Worm (Caenorhabditis elegans) whole organism, mixed stage, embryonic: ENCODE measurements around the gene srh-247.

Experiments used
- drap-1 ChIP-seq: fragments of 200-800 bp; sonication (Bioruptor generic); optimal IDR thresholded peaks from 3 replicates; lab custom pipeline; 2018; ENCODE audit warnings: mild to moderate bottlenecking, missing genetic modification characterization, missing compliant biosample characterization
- elt-1 ChIP-seq: sonication (generic microtip); optimal IDR thresholded peaks from 2 replicates; lab custom pipeline; 2017; ENCODE audit warnings: missing genetic modification characterization, mild to moderate bottlenecking, missing compliant biosample characterization, antibody characterized with exemption, moderate library complexity, borderline replicate concordance; ENCODE audit not compliant: insufficient read depth
- elt-3 ChIP-seq: fragments of 150-350 bp; optimal IDR thresholded peaks from 2 replicates; lab custom pipeline; 2014; ENCODE audit warnings: missing biosample characterization, missing genetic modification characterization
- ham-2 ChIP-seq: fragments of 200-800 bp; sonication (Bioruptor generic); optimal IDR thresholded peaks from 2 replicates; lab custom pipeline; 2018; ENCODE audit warnings: mild to moderate bottlenecking, missing genetic modification characterization, missing compliant biosample characterization
- lsy-2 ChIP-seq: fragments of 150-350 bp; optimal IDR thresholded peaks from 2 replicates; lab custom pipeline; 2014; ENCODE audit warnings: missing biosample characterization, missing genetic modification characterization
- mls-2 ChIP-seq: sonication (generic microtip); optimal IDR thresholded peaks from 2 replicates; lab custom pipeline; 2016; ENCODE audit warnings: mild to moderate bottlenecking, missing genetic modification characterization, moderate library complexity, missing compliant biosample characterization
- nhr-12 ChIP-seq: fragments of 150-350 bp; optimal IDR thresholded peaks from 2 replicates; lab custom pipeline; 2014; ENCODE audit warnings: missing biosample characterization, missing genetic modification characterization
- nhr-2 ChIP-seq: fragments of 150-350 bp; optimal IDR thresholded peaks from 2 replicates; lab custom pipeline; 2014; ENCODE audit warnings: missing biosample characterization, missing genetic modification characterization
- nhr-28 ChIP-seq: fragments of 150-350 bp; optimal IDR thresholded peaks from 2 replicates; lab custom pipeline; 2014; ENCODE audit warnings: missing biosample characterization, missing genetic modification characterization
- nhr-76 ChIP-seq: sonication (generic microtip); optimal IDR thresholded peaks from 2 replicates; lab custom pipeline; 2017; ENCODE audit warnings: missing biosample characterization, missing genetic modification characterization
- pha-4 ChIP-seq: fragments of 150-350 bp; optimal IDR thresholded peaks from 2 replicates; lab custom pipeline; 2018; ENCODE audit warnings: missing biosample characterization, missing genetic modification reagents, missing genetic modification characterization
- sptf-1 ChIP-seq: sonication (generic microtip); optimal IDR thresholded peaks from 2 replicates; lab custom pipeline; 2017; ENCODE audit warnings: mild to moderate bottlenecking, missing genetic modification characterization, moderate library complexity, missing compliant biosample characterization
- unc-39 ChIP-seq: fragments of 150-350 bp; optimal IDR thresholded peaks from 2 replicates; lab custom pipeline; 2014; ENCODE audit warnings: missing biosample characterization, missing genetic modification characterization
- ztf-11 ChIP-seq: fragments of 150-350 bp; optimal IDR thresholded peaks from 2 replicates; lab custom pipeline; 2014; ENCODE audit warnings: missing biosample characterization, missing genetic modification characterization

- TF ChIP-seq pha-4 (tag; lab: Kevin White, UChicago) = no peak
- no peak for TF ChIP-seq lsy-2 (tag; lab: Kevin White, UChicago)
- TF ChIP-seq elt-3 (tag; lab: Kevin White, UChicago) = no peak
- no peak for TF ChIP-seq drap-1 (GFP tag; lab: Kevin White, UChicago)
- no peak for TF ChIP-seq elt-1 (tag; lab: Kevin White, UChicago)
- TF ChIP-seq sptf-1 = no peak
- TF ChIP-seq nhr-76 (tag; lab: Kevin White, UChicago) = no peak
- TF ChIP-seq mls-2 (tag; lab: Kevin White, UChicago) = no peak
- TF ChIP-seq ham-2 = no peak
- no peak for TF ChIP-seq nhr-28 (tag; lab: Kevin White, UChicago)
- TF ChIP-seq ztf-11 = no peak
- no peak for TF ChIP-seq nhr-12 (tag; lab: Kevin White, UChicago)
- no peak for TF ChIP-seq unc-39 (tag; lab: Kevin White, UChicago)
- no peak for TF ChIP-seq nhr-2 (tag; lab: Kevin White, UChicago)
Measured at ce11 chrV:2976287-2976686, 42.3 kb upstream of the srh-247 start, which contains the start of gene srw-124.
